Fruit fly (Drosophila melanogaster) whole organism, embryonic: ENCODE data around the gene CG43931.

Source experiments
- Awh ChIP-seq: fragments of 200-800 bp; sonication (Bioruptor generic); IDR thresholded peaks from 2 replicates; pipeline ENCODE4, ENCODE4 v1.3.6; 2022; ENCODE audit warnings: missing biosample characterization, missing genetic modification characterization
- CG11456 ChIP-seq: fragments of 200-800 bp; sonication (Bioruptor generic); IDR thresholded peaks from 3 replicates; pipeline ENCODE4 v1.3.6; 2022; ENCODE audit warnings: missing biosample characterization, missing genetic modification characterization
- CG12942 ChIP-seq: fragments of 200-800 bp; sonication (Bioruptor generic); optimal IDR thresholded peaks from 3 replicates; lab custom pipeline; 2016; ENCODE audit warnings: missing biosample characterization, missing genetic modification characterization
- CG13775 ChIP-seq: fragments of 200-800 bp; sonication (Bioruptor generic); optimal IDR thresholded peaks from 3 replicates; lab custom pipeline; 2017; ENCODE audit warnings: missing biosample characterization, mild to moderate bottlenecking, missing genetic modification characterization
- CG13894 ChIP-seq: fragments of 200-800 bp; sonication (Bioruptor generic); optimal IDR thresholded peaks from 3 replicates; lab custom pipeline; 2018; ENCODE audit warnings: missing biosample characterization, mild to moderate bottlenecking, missing genetic modification characterization, moderate library complexity
- CG15011 ChIP-seq: fragments of 200-800 bp; sonication (Bioruptor generic); optimal IDR thresholded peaks from 3 replicates; lab custom pipeline; 2018; ENCODE audit warnings: missing biosample characterization, mild to moderate bottlenecking, missing genetic modification characterization
- CG1602 ChIP-seq: fragments of 200-800 bp; sonication (Bioruptor generic); optimal IDR thresholded peaks from 3 replicates; lab custom pipeline; 2016; ENCODE audit warnings: missing biosample characterization, missing genetic modification characterization
- CG16863 ChIP-seq: fragments of 200-800 bp; sonication (Bioruptor generic); optimal IDR thresholded peaks from 3 replicates; lab custom pipeline; 2016; ENCODE audit warnings: missing biosample characterization, missing genetic modification characterization
- CG2116 ChIP-seq: fragments of 200-800 bp; sonication (Bioruptor generic); optimal IDR thresholded peaks from 3 replicates; lab custom pipeline; 2018; ENCODE audit warnings: missing biosample characterization, mild to moderate bottlenecking, missing genetic modification characterization
- CG32772 ChIP-seq: fragments of 200-800 bp; sonication (Bioruptor generic); IDR thresholded peaks from 2 replicates; pipeline ENCODE4 v1.3.6; 2022; ENCODE audit warnings: missing biosample characterization, missing genetic modification characterization
- CG33557 ChIP-seq: fragments of 200-800 bp; sonication (Bioruptor generic); optimal IDR thresholded peaks from 2 replicates; lab custom pipeline; 2019; ENCODE audit warnings: missing biosample characterization, mild to moderate bottlenecking, missing genetic modification characterization, moderate library complexity
- CG34224 ChIP-seq: fragments of 200-800 bp; sonication (Bioruptor generic); IDR thresholded peaks from 3 replicates; pipeline ENCODE4 v1.3.6; 2022; ENCODE audit warnings: missing biosample characterization, missing genetic modification characterization; ENCODE audit not compliant: partially characterized antibody
- CG3726 ChIP-seq: fragments of 200-800 bp; sonication (Bioruptor generic); IDR thresholded peaks from 3 replicates; pipeline ENCODE4, ENCODE4 v1.3.6; 2022; ENCODE audit warnings: missing biosample characterization, missing genetic modification characterization
- CG4404 ChIP-seq: fragments of 200-800 bp; sonication (Bioruptor generic); IDR thresholded peaks from 2 replicates; pipeline ENCODE4 v1.3.6; 2022; ENCODE audit warnings: missing biosample characterization, missing genetic modification characterization
- CG4424 ChIP-seq: fragments of 200-800 bp; sonication (Bioruptor generic); optimal IDR thresholded peaks from 3 replicates; lab custom pipeline; 2016; ENCODE audit warnings: missing biosample characterization, missing genetic modification characterization
- CG4617 ChIP-seq: fragments of 200-800 bp; sonication (Bioruptor generic); optimal IDR thresholded peaks from 3 replicates; lab custom pipeline; 2016; ENCODE audit warnings: missing biosample characterization, missing genetic modification characterization, borderline replicate concordance
- CG6272 ChIP-seq: fragments of 200-800 bp; sonication (Bioruptor generic); IDR thresholded peaks from 2 replicates; pipeline ENCODE4 v1.3.6; 2022; ENCODE audit warnings: missing biosample characterization, missing genetic modification characterization
- CG6683 ChIP-seq: fragments of 200-800 bp; sonication (Bioruptor generic); optimal IDR thresholded peaks from 2 replicates; lab custom pipeline; 2017; ENCODE audit warnings: missing biosample characterization, mild to moderate bottlenecking, missing genetic modification characterization, missing genetic modification reagents
- CG7928 ChIP-seq: fragments of 200-800 bp; sonication (Bioruptor generic); optimal IDR thresholded peaks from 2 replicates; lab custom pipeline; 2017; ENCODE audit warnings: missing biosample characterization, mild to moderate bottlenecking, missing genetic modification characterization
- CG8388 ChIP-seq: fragments of 200-800 bp; sonication (Bioruptor generic); optimal IDR thresholded peaks from 2 replicates; lab custom pipeline; 2019; ENCODE audit warnings: missing biosample characterization, mild to moderate bottlenecking, missing genetic modification characterization, moderate library complexity
- CkIIα-i1 ChIP-seq: fragments of 200-800 bp; sonication (Bioruptor generic); IDR thresholded peaks from 2 replicates; pipeline ENCODE4 v1.3.6; 2022; ENCODE audit warnings: missing biosample characterization, missing genetic modification characterization
- CrebB ChIP-seq: fragments of 200-800 bp; sonication (Bioruptor generic); optimal IDR thresholded peaks from 3 replicates; lab custom pipeline; 2018; ENCODE audit warnings: missing biosample characterization, mild to moderate bottlenecking, missing genetic modification characterization
- Dref ChIP-seq: fragments of 200-800 bp; sonication (Bioruptor generic); IDR thresholded peaks from 2 replicates; pipeline ENCODE4 v1.3.6; 2022; ENCODE audit warnings: missing biosample characterization, missing genetic modification characterization
- Eip74EF ChIP-seq, 2 experiments: fragments of 200-800 bp in 1 of 2; fragments of >200 bp in 1 of 2; sonication (Bioruptor generic) in 1 of 2; optimal IDR thresholded peaks; 2 replicates each; lab custom pipeline; 2017 to 2019; ENCODE audit warnings: missing biosample characterization in 2 of 2, missing genetic modification characterization in 2 of 2, mild to moderate bottlenecking in 1 of 2, moderate library complexity in 1 of 2
- Elba2 ChIP-seq: fragments of 200-800 bp; sonication (Bioruptor generic); optimal IDR thresholded peaks from 3 replicates; lab custom pipeline; 2016; ENCODE audit warnings: missing biosample characterization, missing genetic modification characterization
- HLH4C ChIP-seq: fragments of 200-800 bp; sonication (Bioruptor generic); IDR thresholded peaks from 3 replicates; pipeline ENCODE4 v1.3.6; 2022; ENCODE audit warnings: missing biosample characterization, missing genetic modification characterization; ENCODE audit not compliant: partially characterized antibody
- Hr78 ChIP-seq, 2 experiments: fragments of 200-800 bp in 1 of 2; fragments of >200 bp in 1 of 2; sonication (Bioruptor generic) in 1 of 2; optimal IDR thresholded peaks; 2 replicates each; lab custom pipeline; 2017 to 2019; ENCODE audit warnings: missing biosample characterization in 2 of 2, missing genetic modification characterization in 2 of 2, mild to moderate bottlenecking in 1 of 2, moderate library complexity in 1 of 2
- Neu2 ChIP-seq: fragments of 200-800 bp; sonication (Bioruptor generic); optimal IDR thresholded peaks from 3 replicates; lab custom pipeline; 2016; ENCODE audit warnings: missing biosample characterization, missing genetic modification characterization, borderline replicate concordance
- Oli ChIP-seq: fragments of 200-800 bp; sonication (Bioruptor generic); optimal IDR thresholded peaks from 2 replicates; lab custom pipeline; 2018; ENCODE audit warnings: missing biosample characterization, mild to moderate bottlenecking, missing genetic modification characterization, moderate library complexity
- ab ChIP-seq: fragments of 200-800 bp; sonication (Bioruptor generic); optimal IDR thresholded peaks from 2 replicates; lab custom pipeline; 2016; ENCODE audit warnings: missing biosample characterization, missing genetic modification characterization
- aop ChIP-seq: fragments of 200-800 bp; sonication (Bioruptor generic); IDR thresholded peaks from 2 replicates; pipeline ENCODE4 v1.3.6; 2022; ENCODE audit warnings: missing biosample characterization, missing genetic modification characterization
- ap ChIP-seq: fragments of 200-800 bp; sonication (Bioruptor generic); IDR thresholded peaks from 2 replicates; pipeline ENCODE4 v1.3.6; 2022; ENCODE audit warnings: missing biosample characterization, missing genetic modification characterization
- ato ChIP-seq: fragments of 200-800 bp; sonication (Bioruptor generic); IDR thresholded peaks from 2 replicates; pipeline ENCODE4 v1.3.6; 2022; ENCODE audit warnings: missing biosample characterization, missing genetic modification characterization; ENCODE audit not compliant: partially characterized antibody
- az2 ChIP-seq: fragments of 200-800 bp; sonication (Bioruptor generic); optimal IDR thresholded peaks from 3 replicates; lab custom pipeline; 2016; ENCODE audit warnings: missing biosample characterization, missing genetic modification characterization
- cwo ChIP-seq: fragments of 200-800 bp; sonication (Bioruptor generic); optimal IDR thresholded peaks from 3 replicates; lab custom pipeline; 2017; ENCODE audit warnings: missing biosample characterization, missing genetic modification characterization, mild to moderate bottlenecking, moderate library complexity, missing genetic modification reagents
- emc ChIP-seq: fragments of 200-800 bp; sonication (Bioruptor generic); optimal IDR thresholded peaks from 2 replicates; lab custom pipeline; 2016; ENCODE audit warnings: missing biosample characterization, missing genetic modification characterization
- eve ChIP-seq, 2 experiments: fragments of >200 bp; optimal IDR thresholded peaks; 2 replicates each; lab custom pipeline; 2017; ENCODE audit warnings: missing biosample characterization in 2 of 2, missing genetic modification characterization in 2 of 2
- ind ChIP-seq: fragments of 200-800 bp; sonication (Bioruptor generic); optimal IDR thresholded peaks from 3 replicates; lab custom pipeline; 2016; ENCODE audit warnings: missing biosample characterization, missing genetic modification characterization
- jigr1 ChIP-seq: fragments of 200-800 bp; sonication (Bioruptor generic); IDR thresholded peaks from 3 replicates; pipeline ENCODE4 v1.3.6; 2022; ENCODE audit warnings: missing biosample characterization, missing genetic modification characterization
- klu ChIP-seq: fragments of 200-800 bp; sonication (Bioruptor generic); IDR thresholded peaks from 2 replicates; pipeline ENCODE4 v1.3.6; 2022; ENCODE audit warnings: missing biosample characterization, missing genetic modification characterization
- nerfin-2 ChIP-seq: fragments of 200-800 bp; sonication (Bioruptor generic); IDR thresholded peaks from 2 replicates; pipeline ENCODE4 v1.3.6; 2022; ENCODE audit warnings: missing biosample characterization, missing genetic modification characterization; ENCODE audit not compliant: partially characterized antibody
- nmo ChIP-seq: fragments of 200-800 bp; sonication (Bioruptor generic); optimal IDR thresholded peaks from 2 replicates; lab custom pipeline; 2018; ENCODE audit warnings: missing biosample characterization, mild to moderate bottlenecking, missing genetic modification characterization, moderate library complexity
- oc ChIP-seq: fragments of 200-800 bp; sonication (Bioruptor generic); optimal IDR thresholded peaks from 2 replicates; lab custom pipeline; 2018; ENCODE audit warnings: missing biosample characterization, mild to moderate bottlenecking, missing genetic modification characterization, moderate library complexity
- pzg ChIP-seq: fragments of 200-800 bp; sonication (Bioruptor generic); optimal IDR thresholded peaks from 3 replicates; lab custom pipeline; 2018; ENCODE audit warnings: missing biosample characterization, mild to moderate bottlenecking, missing genetic modification characterization, moderate library complexity
- sd ChIP-seq: fragments of 200-800 bp; sonication (Bioruptor generic); optimal IDR thresholded peaks from 3 replicates; lab custom pipeline; 2018; ENCODE audit warnings: missing biosample characterization, mild to moderate bottlenecking, missing genetic modification characterization, moderate library complexity
- sens ChIP-seq: fragments of 200-800 bp; sonication (Bioruptor generic); peaks from one replicate; lab custom pipeline; 2016; ENCODE audit warnings: missing biosample characterization, missing genetic modification characterization
- sim ChIP-seq: fragments of 200-800 bp; sonication (Bioruptor generic); IDR thresholded peaks from 2 replicates; pipeline ENCODE4 v1.3.6; 2022; ENCODE audit warnings: missing biosample characterization, missing genetic modification characterization
- stwl ChIP-seq: fragments of 200-800 bp; sonication (Bioruptor generic); optimal IDR thresholded peaks from 3 replicates; lab custom pipeline; 2018; ENCODE audit warnings: missing biosample characterization, mild to moderate bottlenecking, missing genetic modification characterization, moderate library complexity
- toy ChIP-seq: fragments of 200-800 bp; sonication (Bioruptor generic); IDR thresholded peaks from 2 replicates; pipeline ENCODE4 v1.3.6; 2022; ENCODE audit warnings: missing biosample characterization, missing genetic modification characterization
- vfl ChIP-seq: fragments of 200-800 bp; sonication (Bioruptor generic); optimal IDR thresholded peaks from 2 replicates; lab custom pipeline; 2016; ENCODE audit warnings: missing biosample characterization, missing genetic modification characterization
- zen ChIP-seq: fragments of 200-800 bp; sonication (Bioruptor generic); optimal IDR thresholded peaks from 3 replicates; lab custom pipeline; 2018; ENCODE audit warnings: missing biosample characterization, mild to moderate bottlenecking, missing genetic modification characterization, moderate library complexity

Gene CG43931

DNA sequence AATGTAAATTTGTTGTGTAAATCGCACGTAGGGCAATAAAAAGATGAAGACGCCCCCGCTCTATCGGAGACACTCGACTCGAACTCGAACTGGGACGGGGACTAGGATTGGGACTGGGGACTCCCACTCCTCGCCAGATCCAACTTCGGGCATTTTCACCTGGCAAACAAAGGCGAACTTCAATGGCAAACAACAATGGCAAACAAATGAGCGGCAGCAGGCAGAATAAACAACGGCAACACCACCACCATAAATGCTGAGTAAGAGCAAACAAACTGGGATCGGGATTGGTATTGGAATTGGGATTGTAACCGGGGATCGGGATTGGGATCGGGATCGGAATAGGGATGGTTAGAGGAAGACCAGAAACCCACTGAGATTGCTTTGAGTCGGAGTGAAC lies 46.8 kb downstream of the CG43931 start (continued):
- no peak for TF ChIP-seq CG1602 (GFP tag; lab: Kevin White, UChicago)
- TF ChIP-seq sd (tag; lab: Kevin White, UChicago) = no peak
- no peak for TF ChIP-seq CkIIα-i1 (GFP tag; lab: Robert Waterston, UW)
- no peak for TF ChIP-seq toy (GFP tag; lab: Robert Waterston, UW)
- TF ChIP-seq oc (tag; lab: Kevin White, UChicago) = no peak
- no peak for TF ChIP-seq Dref (GFP tag; lab: Robert Waterston, UW)
- peak; percentile 85 for TF ChIP-seq sens
- TF ChIP-seq Neu2 (GFP tag; lab: Kevin White, UChicago) = no peak
- no peak for TF ChIP-seq ato
- peak; percentile 32 for TF ChIP-seq CG12942
- no peak for TF ChIP-seq CG11456 (GFP tag; lab: Robert Waterston, UW)
- no peak for TF ChIP-seq CG4404 (GFP tag; lab: Robert Waterston, UW)
- TF ChIP-seq Elba2 (GFP tag; lab: Kevin White, UChicago) = no peak
- TF ChIP-seq stwl (tag; lab: Kevin White, UChicago) = no peak
- TF ChIP-seq eve (GFP tag; optimal IDR thresholded peaks at IDR 0.05; lab: Kevin White, UChicago) = no peak
- no peak for TF ChIP-seq CG3726 (GFP tag; lab: Robert Waterston, UW)
- no peak for TF ChIP-seq cwo (GFP tag; lab: Kevin White, UChicago)
- no peak for TF ChIP-seq CG13894 (tag; lab: Kevin White, UChicago)
- TF ChIP-seq ind (GFP tag; lab: Kevin White, UChicago) = no peak
- TF ChIP-seq CG4617 (GFP tag; lab: Kevin White, UChicago) = no peak
- TF ChIP-seq CG8388 (GFP tag; lab: Kevin White, UChicago) = peak; percentile 6
- TF ChIP-seq aop (GFP tag; lab: Robert Waterston, UW) = no peak
- TF ChIP-seq CG4424 (GFP tag; lab: Kevin White, UChicago) = no peak
- no peak for TF ChIP-seq Eip74EF (GFP tag; optimal IDR thresholded peaks at IDR 0.05; lab: Kevin White, UChicago)
- no peak for TF ChIP-seq CG15011
- peak; percentile 44 for TF ChIP-seq CG16863
- TF ChIP-seq CG32772 (GFP tag; lab: Robert Waterston, UW) = no peak
- TF ChIP-seq Hr78 (GFP tag; optimal IDR thresholded peaks at IDR 0.05; lab: Kevin White, UChicago) = no peak
- no peak for TF ChIP-seq zen (tag; lab: Kevin White, UChicago)
- TF ChIP-seq ab (GFP tag; lab: Kevin White, UChicago) = no peak
- no peak for TF ChIP-seq CG6272 (GFP tag; lab: Robert Waterston, UW)
- TF ChIP-seq nmo = no peak
- peak; percentile 22 for TF ChIP-seq CG2116 (GFP tag; lab: Kevin White, UChicago)
- TF ChIP-seq CG33557 (GFP tag; lab: Kevin White, UChicago) = peak; percentile 73
- no peak for TF ChIP-seq jigr1
- TF ChIP-seq CG34224 = no peak
- no peak for TF ChIP-seq Oli
- TF ChIP-seq az2 (GFP tag; lab: Kevin White, UChicago) = no peak
- TF ChIP-seq emc (GFP tag; lab: Kevin White, UChicago) = no peak
- 0 out of 2 replicates have a peak, but pooled peaks have one; percentile 29 for TF ChIP-seq Awh (GFP tag; lab: Robert Waterston, UW)
- no peak for TF ChIP-seq CG6683
- TF ChIP-seq CrebB = peak; percentile 56
- no peak for TF ChIP-seq sim (GFP tag; lab: Robert Waterston, UW)
- no peak for TF ChIP-seq CG13775 (GFP tag; lab: Kevin White, UChicago)
- no peak for TF ChIP-seq pzg (GFP tag; lab: Kevin White, UChicago)
- no peak for TF ChIP-seq HLH4C
- no peak for TF ChIP-seq vfl (GFP tag; lab: Kevin White, UChicago)
- TF ChIP-seq klu (GFP tag; lab: Robert Waterston, UW) = no peak
- no peak for TF ChIP-seq nerfin-2 (GFP tag; lab: Robert Waterston, UW)
- TF ChIP-seq ap = no peak
- no peak for TF ChIP-seq CG7928 (GFP tag; lab: Kevin White, UChicago)
